Fruit fly (Drosophila melanogaster) whole organism, larva: ENCODE measurements around the gene cmpy.

ENCODE experiments used
- noc ChIP-seq: fragments of 200-800 bp; sonication (Bioruptor generic); optimal IDR thresholded peaks from 3 replicates; lab custom pipeline; 2019; ENCODE audit warnings: missing biosample characterization, mild to moderate bottlenecking, missing genetic modification characterization, moderate library complexity

cmpy gene

dm6 chr3L:20685079-20685478, 33.9 kb downstream of the cmpy start:
- no peak for TF ChIP-seq noc (tag; lab: Kevin White, UChicago)

dm6 chr3L:20676468-20676867, 42.5 kb downstream of the cmpy start:
- TF ChIP-seq noc (tag; lab: Kevin White, UChicago), result no peak

dm6 chr3L:20673870-20674269, 45.1 kb downstream of the cmpy start:
- no peak for TF ChIP-seq noc (tag; lab: Kevin White, UChicago)

DNA sequence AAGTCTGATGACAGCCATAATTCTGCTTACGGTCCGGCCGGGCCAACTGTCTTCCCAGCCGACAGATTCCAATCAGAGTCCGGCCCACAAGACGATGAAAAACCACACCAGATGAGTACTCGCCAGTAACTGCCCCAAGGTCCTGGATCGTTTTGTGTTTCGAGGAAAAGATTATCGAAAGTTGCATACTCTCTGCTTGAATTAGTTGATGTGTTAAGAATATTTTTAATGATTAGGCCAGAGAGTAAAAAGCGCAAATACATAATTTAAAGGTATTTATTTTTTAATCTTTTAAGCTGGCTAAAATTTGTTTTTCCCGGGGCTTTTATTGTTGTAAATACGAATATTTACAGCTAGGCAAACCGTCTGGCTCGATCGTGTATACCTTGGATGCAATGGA, 46.6 kb downstream of the cmpy start:
- no peak for TF ChIP-seq noc (tag; lab: Kevin White, UChicago)

DNA sequence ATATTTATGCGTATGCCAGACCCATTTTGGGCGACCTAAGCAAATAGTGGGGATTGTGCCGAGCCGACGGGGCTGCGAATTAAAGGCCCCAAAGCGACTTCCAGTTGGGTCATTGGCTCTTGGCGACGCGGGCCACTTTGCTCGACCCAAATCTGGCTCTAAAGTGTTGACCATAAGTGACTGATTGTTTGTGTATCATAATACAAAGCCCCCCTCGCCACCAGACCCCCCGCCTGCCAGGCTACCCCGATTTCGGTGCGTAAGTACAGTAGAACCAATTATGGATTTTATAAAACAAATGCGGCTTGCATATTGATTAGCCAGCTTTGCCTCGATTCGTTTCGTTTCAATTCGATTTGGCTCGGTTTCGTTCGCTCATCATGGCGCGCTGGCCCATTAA, 47.3 kb downstream of the cmpy start:
- no peak for TF ChIP-seq noc (tag; lab: Kevin White, UChicago)

- no peak for TF ChIP-seq noc (tag; lab: Kevin White, UChicago)
These were observed 51.6 kb downstream of the cmpy start for dm6 chr3L:20667408-20667807.

dm6 chr3L:20663967-20664366, 55.0 kb downstream of the cmpy start:
- no peak for TF ChIP-seq noc (tag; lab: Kevin White, UChicago)
